Fruit fly (Drosophila melanogaster) whole organism, embryonic: ENCODE measurements around the gene usp.
A peak's percentile ranks its signal among the peaks of the same experiment; 100 is the strongest.

Experiments
- Abd-B ChIP-seq: fragments of 200-800 bp; sonication (Bioruptor generic); optimal IDR thresholded peaks from 2 replicates; lab custom pipeline; 2018; ENCODE audit warnings: missing biosample characterization, mild to moderate bottlenecking, missing genetic modification characterization, moderate library complexity
- B-H1 ChIP-seq: fragments of 200-800 bp; sonication (Bioruptor generic); IDR thresholded peaks from 3 replicates; pipeline ENCODE4 v1.3.6; 2022; ENCODE audit warnings: missing biosample characterization, missing genetic modification characterization
- CG10209 ChIP-seq: fragments of 200-800 bp; sonication (Bioruptor generic); optimal IDR thresholded peaks from 3 replicates; lab custom pipeline; 2017; ENCODE audit warnings: missing biosample characterization, mild to moderate bottlenecking, missing genetic modification characterization, missing genetic modification reagents
- CG10321 ChIP-seq: fragments of 200-800 bp; sonication (Bioruptor generic); IDR thresholded peaks from 2 replicates; pipeline ENCODE4 v1.3.6; 2022; ENCODE audit warnings: missing biosample characterization, missing genetic modification characterization
- CG17328 ChIP-seq: fragments of 200-800 bp; sonication (Bioruptor generic); IDR thresholded peaks from 2 replicates; pipeline ENCODE4 v1.3.6; 2022; ENCODE audit warnings: missing biosample characterization, missing genetic modification characterization
- CG17359 ChIP-seq: fragments of 200-800 bp; sonication (Bioruptor generic); optimal IDR thresholded peaks from 3 replicates; lab custom pipeline; 2018; ENCODE audit warnings: missing biosample characterization, mild to moderate bottlenecking, missing genetic modification characterization, moderate library complexity
- CG18764 ChIP-seq: fragments of 200-800 bp; sonication (Bioruptor generic); optimal IDR thresholded peaks from 3 replicates; lab custom pipeline; 2016; ENCODE audit warnings: missing biosample characterization, missing genetic modification characterization
- CG2120 ChIP-seq: fragments of 200-800 bp; sonication (Bioruptor generic); optimal IDR thresholded peaks from 3 replicates; lab custom pipeline; 2016; ENCODE audit warnings: missing biosample characterization, missing genetic modification characterization
- CG2875 ChIP-seq: fragments of 200-800 bp; sonication (Bioruptor generic); optimal IDR thresholded peaks from 2 replicates; lab custom pipeline; 2017; ENCODE audit warnings: missing biosample characterization, mild to moderate bottlenecking, missing genetic modification characterization, missing genetic modification reagents
- CG30403 ChIP-seq: fragments of 200-800 bp; sonication (Bioruptor generic); optimal IDR thresholded peaks from 3 replicates; lab custom pipeline; 2016; ENCODE audit warnings: missing biosample characterization, missing genetic modification characterization
- CG31224 ChIP-seq: fragments of 200-800 bp; sonication (Bioruptor generic); IDR thresholded peaks from 2 replicates; pipeline ENCODE4 v1.3.6; 2022; ENCODE audit warnings: missing biosample characterization, missing genetic modification characterization
- CG32772 ChIP-seq: fragments of 200-800 bp; sonication (Bioruptor generic); IDR thresholded peaks from 2 replicates; pipeline ENCODE4 v1.3.6; 2022; ENCODE audit warnings: missing biosample characterization, missing genetic modification characterization
- CG34376 ChIP-seq: fragments of 200-800 bp; sonication (Bioruptor generic); optimal IDR thresholded peaks from 2 replicates; lab custom pipeline; 2018; ENCODE audit warnings: missing biosample characterization, mild to moderate bottlenecking, missing genetic modification characterization
- CG3838 ChIP-seq: fragments of 200-800 bp; sonication (Bioruptor generic); optimal IDR thresholded peaks from 3 replicates; lab custom pipeline; 2016; ENCODE audit warnings: missing biosample characterization, missing genetic modification characterization
- CG4730 ChIP-seq: fragments of 200-800 bp; sonication (Bioruptor generic); IDR thresholded peaks from 2 replicates; pipeline ENCODE4 v1.3.6; 2022; ENCODE audit warnings: missing biosample characterization, missing genetic modification characterization
- CG5245 ChIP-seq: fragments of 200-800 bp; sonication (Bioruptor generic); optimal IDR thresholded peaks from 3 replicates; lab custom pipeline; 2016; ENCODE audit warnings: missing biosample characterization, missing genetic modification characterization
- CG7271 ChIP-seq: fragments of 200-800 bp; sonication (Bioruptor generic); optimal IDR thresholded peaks from 2 replicates; lab custom pipeline; 2018; ENCODE audit warnings: missing biosample characterization, mild to moderate bottlenecking, missing genetic modification characterization, moderate library complexity
- CG7963 ChIP-seq: fragments of 200-800 bp; sonication (Bioruptor generic); IDR thresholded peaks from 3 replicates; pipeline ENCODE4 v1.3.6; 2022; ENCODE audit warnings: missing biosample characterization, missing genetic modification characterization; ENCODE audit not compliant: partially characterized antibody
- CG8765 ChIP-seq: fragments of 200-800 bp; sonication (Bioruptor generic); IDR thresholded peaks from 2 replicates; pipeline ENCODE4 v1.3.6; 2022; ENCODE audit warnings: missing biosample characterization, missing genetic modification characterization
- CG9797 ChIP-seq: fragments of 200-800 bp; sonication (Bioruptor generic); optimal IDR thresholded peaks from 3 replicates; lab custom pipeline; 2018; ENCODE audit warnings: missing biosample characterization, mild to moderate bottlenecking, missing genetic modification characterization
- Chrac-16 ChIP-seq: fragments of 200-800 bp; sonication (Bioruptor generic); optimal IDR thresholded peaks from 3 replicates; lab custom pipeline; 2016; ENCODE audit warnings: missing biosample characterization, missing genetic modification characterization
- Dll ChIP-seq: fragments of 200-800 bp; sonication (Bioruptor generic); IDR thresholded peaks from 4 replicates; pipeline ENCODE4 v1.3.6; 2022; ENCODE audit warnings: missing biosample characterization, missing genetic modification characterization; ENCODE audit not compliant: partially characterized antibody
- Dref ChIP-seq: fragments of 200-800 bp; sonication (Bioruptor generic); IDR thresholded peaks from 2 replicates; pipeline ENCODE4 v1.3.6; 2022; ENCODE audit warnings: missing biosample characterization, missing genetic modification characterization
- HLH3B ChIP-seq: fragments of 200-800 bp; sonication (Bioruptor generic); IDR thresholded peaks from 2 replicates; pipeline ENCODE4 v1.3.6; 2022; ENCODE audit warnings: missing biosample characterization, missing genetic modification characterization
- HLH4C ChIP-seq: fragments of 200-800 bp; sonication (Bioruptor generic); IDR thresholded peaks from 3 replicates; pipeline ENCODE4 v1.3.6; 2022; ENCODE audit warnings: missing biosample characterization, missing genetic modification characterization; ENCODE audit not compliant: partially characterized antibody
- HmgD ChIP-seq: fragments of 200-800 bp; sonication (Bioruptor generic); optimal IDR thresholded peaks from 3 replicates; lab custom pipeline; 2016; ENCODE audit warnings: missing biosample characterization, missing genetic modification characterization
- Hmr ChIP-seq: fragments of 200-800 bp; sonication (Bioruptor generic); optimal IDR thresholded peaks from 3 replicates; lab custom pipeline; 2017; ENCODE audit warnings: mild to moderate bottlenecking, missing biosample characterization, missing genetic modification reagents, missing genetic modification characterization
- Hr78 ChIP-seq, 2 experiments: fragments of 200-800 bp in 1 of 2; fragments of >200 bp in 1 of 2; sonication (Bioruptor generic) in 1 of 2; optimal IDR thresholded peaks; 2 replicates each; lab custom pipeline; 2017 to 2019; ENCODE audit warnings: missing biosample characterization in 2 of 2, missing genetic modification characterization in 2 of 2, mild to moderate bottlenecking in 1 of 2, moderate library complexity in 1 of 2
- MBD-R2 ChIP-seq: fragments of 200-800 bp; sonication (Bioruptor generic); IDR thresholded peaks from 2 replicates; pipeline ENCODE4 v1.3.6; 2022; ENCODE audit warnings: missing biosample characterization, missing genetic modification characterization
- MTF-1 ChIP-seq: fragments of 200-800 bp; sonication (Bioruptor generic); optimal IDR thresholded peaks from 2 replicates; lab custom pipeline; 2018; ENCODE audit warnings: missing biosample characterization, mild to moderate bottlenecking, missing genetic modification characterization, borderline replicate concordance
- PHDP ChIP-seq: fragments of 200-800 bp; sonication (Bioruptor generic); optimal IDR thresholded peaks from 3 replicates; lab custom pipeline; 2018; ENCODE audit warnings: missing biosample characterization, mild to moderate bottlenecking, missing genetic modification characterization, moderate library complexity
- Poxn ChIP-seq: fragments of 200-800 bp; sonication (Bioruptor generic); IDR thresholded peaks from 2 replicates; pipeline ENCODE4 v1.3.6; 2022; ENCODE audit warnings: missing biosample characterization, missing genetic modification characterization
- Sry-β ChIP-seq: fragments of 200-800 bp; sonication (Bioruptor generic); optimal IDR thresholded peaks from 2 replicates; lab custom pipeline; 2018; ENCODE audit warnings: missing biosample characterization, mild to moderate bottlenecking, missing genetic modification characterization, moderate library complexity
- Xbp1 ChIP-seq: fragments of 200-800 bp; sonication (Bioruptor generic); optimal IDR thresholded peaks from 3 replicates; lab custom pipeline; 2016; ENCODE audit warnings: missing biosample characterization, mild to moderate bottlenecking, missing genetic modification characterization
- bsh ChIP-seq, 2 experiments: fragments of 200-800 bp; sonication (Bioruptor generic); optimal IDR thresholded peaks; 2 replicates each; lab custom pipeline; 2017 to 2018; ENCODE audit warnings: mild to moderate bottlenecking in 2 of 2, missing biosample characterization in 2 of 2, missing genetic modification characterization in 2 of 2, moderate library complexity in 1 of 2
- disco-r ChIP-seq: fragments of 200-800 bp; sonication (Bioruptor generic); optimal IDR thresholded peaks from 2 replicates; lab custom pipeline; 2016; ENCODE audit warnings: missing biosample characterization, missing genetic modification characterization
- fd96Cb ChIP-seq: fragments of 200-800 bp; sonication (Bioruptor generic); optimal IDR thresholded peaks from 2 replicates; lab custom pipeline; 2018; ENCODE audit warnings: missing biosample characterization, mild to moderate bottlenecking, missing genetic modification characterization, moderate library complexity
- mld ChIP-seq: fragments of 200-800 bp; sonication (Bioruptor generic); IDR thresholded peaks from 3 replicates; pipeline ENCODE4 v1.3.6; 2022; ENCODE audit warnings: missing biosample characterization, missing genetic modification characterization; ENCODE audit not compliant: partially characterized antibody
- oc ChIP-seq: fragments of 200-800 bp; sonication (Bioruptor generic); optimal IDR thresholded peaks from 2 replicates; lab custom pipeline; 2018; ENCODE audit warnings: missing biosample characterization, mild to moderate bottlenecking, missing genetic modification characterization, moderate library complexity
- onecut ChIP-seq: fragments of 200-800 bp; sonication (Bioruptor generic); IDR thresholded peaks from 2 replicates; pipeline ENCODE4 v1.3.6; 2022; ENCODE audit warnings: missing biosample characterization, missing genetic modification characterization
- pb ChIP-seq: fragments of 200-800 bp; sonication (Bioruptor generic); optimal IDR thresholded peaks from 3 replicates; lab custom pipeline; 2016; ENCODE audit warnings: missing biosample characterization, missing genetic modification characterization
- pho ChIP-seq: fragments of 200-800 bp; sonication (Bioruptor generic); optimal IDR thresholded peaks from 2 replicates; lab custom pipeline; 2016; ENCODE audit warnings: missing biosample characterization, missing genetic modification characterization
- ranshi ChIP-seq: fragments of 200-800 bp; sonication (Bioruptor generic); IDR thresholded peaks from 2 replicates; pipeline ENCODE4 v1.3.6; 2022; ENCODE audit warnings: missing biosample characterization, missing genetic modification characterization
- scrt ChIP-seq: fragments of 200-800 bp; sonication (Bioruptor generic); optimal IDR thresholded peaks from 2 replicates; lab custom pipeline; 2018; ENCODE audit warnings: missing biosample characterization, mild to moderate bottlenecking, missing genetic modification characterization, moderate library complexity
- slou ChIP-seq: fragments of 200-800 bp; sonication (Bioruptor generic); optimal IDR thresholded peaks from 3 replicates; lab custom pipeline; 2016; ENCODE audit warnings: missing biosample characterization, missing genetic modification characterization
- tap ChIP-seq: fragments of 200-800 bp; optimal IDR thresholded peaks from 3 replicates; lab custom pipeline; 2019; ENCODE audit warnings: missing biosample characterization, mild to moderate bottlenecking, missing genetic modification characterization, moderate library complexity
- zen2 ChIP-seq: fragments of 200-800 bp; sonication (Bioruptor generic); IDR thresholded peaks from 3 replicates; pipeline ENCODE4 v1.3.6; 2022; ENCODE audit warnings: missing biosample characterization, missing genetic modification characterization; ENCODE audit not compliant: partially characterized antibody

The usp gene

dm6 chrX:2071878-2072817 is 30.0 kb upstream of the usp start, which contains the start of gene Rtca (continued):
- peak; percentile 58 for TF ChIP-seq CG17359 (tag; lab: Kevin White, UChicago)
- TF ChIP-seq CG9797 (GFP tag; lab: Kevin White, UChicago) = no peak
- peak; percentile 79 for TF ChIP-seq HLH3B
- TF ChIP-seq PHDP = peak; percentile 66
- peak; percentile 13 for TF ChIP-seq CG2875 (GFP tag; lab: Kevin White, UChicago)
- TF ChIP-seq disco-r (GFP tag; lab: Kevin White, UChicago) = no peak
- peak; percentile 12 for TF ChIP-seq MTF-1 (GFP tag; lab: Kevin White, UChicago)
- TF ChIP-seq oc (tag; lab: Kevin White, UChicago) = no peak
- no peak for TF ChIP-seq CG3838 (GFP tag; lab: Kevin White, UChicago)
- no peak for TF ChIP-seq CG4730 (GFP tag; lab: Robert Waterston, UW)
- peak; percentile 66 to 75 for TF ChIP-seq bsh (GFP tag; optimal IDR thresholded peaks at IDR 0.05; lab: Kevin White, UChicago)
- TF ChIP-seq CG30403 (GFP tag; lab: Kevin White, UChicago) = peak; percentile 75
- TF ChIP-seq Abd-B (GFP tag; lab: Kevin White, UChicago) = peak; percentile 37
- peak; percentile 60 for TF ChIP-seq ranshi (GFP tag; lab: Robert Waterston, UW)
- TF ChIP-seq B-H1 (GFP tag; lab: Robert Waterston, UW) = peak; percentile 48; the same call in 1 of the 3 replicates
- 0 out of 2 replicates have a peak, but pooled peaks have one; percentile 15 for TF ChIP-seq Poxn (GFP tag; lab: Robert Waterston, UW)
- TF ChIP-seq Sry-β (GFP tag; lab: Kevin White, UChicago) = no peak
- TF ChIP-seq MBD-R2 (GFP tag; lab: Robert Waterston, UW) = peak; percentile 43; the same call in 1 of the 2 replicates
- TF ChIP-seq pho (GFP tag; lab: Kevin White, UChicago) = peak; percentile 69
- peak; percentile 64 for TF ChIP-seq tap
- no peak for TF ChIP-seq CG7271 (tag; lab: Kevin White, UChicago)
- TF ChIP-seq CG2120 = peak; percentile 85
- no peak for TF ChIP-seq Dll (GFP tag; lab: Robert Waterston, UW)
- TF ChIP-seq zen2 (GFP tag; lab: Robert Waterston, UW) = no peak
- peak; percentile 48; the same call in 1 of the 2 replicates for TF ChIP-seq CG31224 (GFP tag; lab: Robert Waterston, UW)
- no peak for TF ChIP-seq CG10321 (GFP tag; lab: Robert Waterston, UW)
- peak; percentile 65 for TF ChIP-seq Xbp1 (GFP tag; lab: Kevin White, UChicago)
- no peak for TF ChIP-seq Hr78 (GFP tag; optimal IDR thresholded peaks at IDR 0.05; lab: Kevin White, UChicago)
- TF ChIP-seq onecut (GFP tag; lab: Robert Waterston, UW) = peak; percentile 52
- TF ChIP-seq CG8765 (GFP tag; lab: Robert Waterston, UW) = no peak
- peak; percentile 50 for TF ChIP-seq Chrac-16 (GFP tag; lab: Kevin White, UChicago)
- TF ChIP-seq CG10209 (GFP tag; lab: Kevin White, UChicago) = peak; percentile 66
- peak; percentile 53 for TF ChIP-seq fd96Cb
- peak; percentile 46 for TF ChIP-seq pb (GFP tag; lab: Kevin White, UChicago)
- peak; percentile 37 for TF ChIP-seq CG34376 (GFP tag; lab: Kevin White, UChicago)
- peak; percentile 84 for TF ChIP-seq Hmr (GFP tag; lab: Kevin White, UChicago)
- TF ChIP-seq CG32772 (GFP tag; lab: Robert Waterston, UW) = 0 out of 2 replicates have a peak, but pooled peaks have one; percentile 45
- no peak for TF ChIP-seq mld (GFP tag; lab: Robert Waterston, UW)
- TF ChIP-seq CG17328 (GFP tag; lab: Robert Waterston, UW) = 0 out of 2 replicates have a peak, but pooled peaks have one; percentile 26
- peak; percentile 95 for TF ChIP-seq scrt (GFP tag; lab: Kevin White, UChicago)
- TF ChIP-seq CG5245 = peak; percentile 18
- no peak for TF ChIP-seq CG7963 (GFP tag; lab: Robert Waterston, UW)
- no peak for TF ChIP-seq HLH4C (GFP tag; lab: Robert Waterston, UW)
- no peak for TF ChIP-seq slou (GFP tag; lab: Kevin White, UChicago)
- peak; percentile 27 for TF ChIP-seq HmgD (GFP tag; lab: Kevin White, UChicago)
- peak; percentile 23 for TF ChIP-seq CG18764 (GFP tag; lab: Kevin White, UChicago)
- TF ChIP-seq Dref (GFP tag; lab: Robert Waterston, UW) = no peak
